Worm (Caenorhabditis elegans): ENCODE measurements around the gene str-185.
A peak's percentile ranks its signal among the peaks of the same experiment; 100 is the strongest.

Gene str-185

ce11 chrIV:4469055-4469454 is 39.3 kb upstream of the str-185 start:
- TF ChIP-seq nhr-25 (tag; optimal IDR thresholded peaks at IDR 0.05) (no peak), R02D3.7 (tag; optimal IDR thresholded peaks at IDR 0.05) (no peak)

ce11 chrIV:4468046-4468727 is 38.4 kb upstream of the str-185 start:
- TF ChIP-seq ama-1 (optimal IDR thresholded peaks at IDR 0.05) (peak; percentile 98), nhr-43 (tag; optimal IDR thresholded peaks at IDR 0.05; ENCODE audit: poor library complexity, severe bottlenecking) (peak; percentile 65), tbx-2 (tag; optimal IDR thresholded peaks at IDR 0.05) (peak; percentile 46), fos-1 (tag; optimal IDR thresholded peaks at IDR 0.05) (no peak), lsy-12 (tag; optimal IDR thresholded peaks at IDR 0.05) (peak; percentile 46), hmg-11 (tag; optimal IDR thresholded peaks at IDR 0.05) (peak; percentile 9), elt-2 (tag; optimal IDR thresholded peaks at IDR 0.05) (peak; percentile 40), ztf-4 (tag; optimal IDR thresholded peaks at IDR 0.05) (peak; percentile 69), unc-62 (GFP tag; optimal IDR thresholded peaks at IDR 0.05) (no peak), elt-1 (tag; optimal IDR thresholded peaks at IDR 0.05) (no peak), pha-4 (tag; optimal IDR thresholded peaks at IDR 0.05) (peak; percentile 46), nhr-23 (tag; optimal IDR thresholded peaks at IDR 0.05) (peak; percentile 14), jun-1 (tag; optimal IDR thresholded peaks at IDR 0.05) (peak; percentile 17)

- no peak for TF ChIP-seq ceh-9 (tag; optimal IDR thresholded peaks at IDR 0.05)
- no peak for TF ChIP-seq lsy-12 (tag; optimal IDR thresholded peaks at IDR 0.05)
- no peak for TF ChIP-seq nhr-67 (tag; optimal IDR thresholded peaks at IDR 0.05)
- no peak for TF ChIP-seq elt-3 (tag; optimal IDR thresholded peaks at IDR 0.05)
- no peak for TF ChIP-seq hmg-11 (tag; optimal IDR thresholded peaks at IDR 0.05)
- no peak for TF ChIP-seq ceh-82 (tag; optimal IDR thresholded peaks at IDR 0.05)
- TF ChIP-seq nhr-12 (tag; optimal IDR thresholded peaks at IDR 0.05), result no peak
- TF ChIP-seq eor-1 (tag; optimal IDR thresholded peaks at IDR 0.05), result no peak
- no peak for TF ChIP-seq lin-39 (tag; optimal IDR thresholded peaks at IDR 0.05)
- no peak for TF ChIP-seq egl-27 (tag; optimal IDR thresholded peaks at IDR 0.05)
- no peak for TF ChIP-seq tbx-2 (tag; optimal IDR thresholded peaks at IDR 0.05)
- TF ChIP-seq sea-2 (GFP tag; optimal IDR thresholded peaks at IDR 0.05), result no peak
- no peak for TF ChIP-seq nhr-76 (tag; optimal IDR thresholded peaks at IDR 0.05)
- TF ChIP-seq nhr-43 (tag; optimal IDR thresholded peaks at IDR 0.05; ENCODE audit: poor library complexity, severe bottlenecking), result no peak
Measured at ce11 chrIV:4465184-4465583, 35.4 kb upstream of the str-185 start, which contains the start of gene M01H9.5. Gene M01H9.5, plus strand, starts transcription at chrIV:4465484.

- TF ChIP-seq nfya-1 (tag; optimal IDR thresholded peaks at IDR 0.05; ENCODE audit: insufficient read depth) (no peak), ceh-9 (tag; optimal IDR thresholded peaks at IDR 0.05) (no peak), aly-2 (tag; optimal IDR thresholded peaks at IDR 0.05) (no peak), pha-4 (tag; optimal IDR thresholded peaks at IDR 0.05) (no peak), ztf-4 (tag; optimal IDR thresholded peaks at IDR 0.05) (no peak), nhr-28 (tag; optimal IDR thresholded peaks at IDR 0.05) (no peak), elt-1 (tag; optimal IDR thresholded peaks at IDR 0.05) (no peak), lin-15B (tag; optimal IDR thresholded peaks at IDR 0.05) (no peak), daf-12 (tag; optimal IDR thresholded peaks at IDR 0.05) (no peak), lsy-12 (tag; optimal IDR thresholded peaks at IDR 0.05) (no peak), nhr-11 (tag; optimal IDR thresholded peaks at IDR 0.05) (no peak), nhr-76 (tag; optimal IDR thresholded peaks at IDR 0.05) (no peak), nhr-12 (tag; optimal IDR thresholded peaks at IDR 0.05) (no peak), snpc-4 (tag; optimal IDR thresholded peaks at IDR 0.05) (no peak)
Measured at ce11 chrIV:4463132-4463531, 33.3 kb upstream of the str-185 start, which contains the start of gene M01H9.2. Gene M01H9.2, minus strand, starts transcription at chrIV:4463232.

- TF ChIP-seq eor-1 (tag; optimal IDR thresholded peaks at IDR 0.05), result no peak
- TF ChIP-seq unc-62 (GFP tag; optimal IDR thresholded peaks at IDR 0.05), result no peak
- TF ChIP-seq aly-2 (tag; optimal IDR thresholded peaks at IDR 0.05), result no peak
- TF ChIP-seq fos-1 (tag; optimal IDR thresholded peaks at IDR 0.05), result no peak
- no peak for TF ChIP-seq elt-2 (tag; optimal IDR thresholded peaks at IDR 0.05)
- no peak for TF ChIP-seq elt-3 (tag; optimal IDR thresholded peaks at IDR 0.05)
- no peak for TF ChIP-seq fkh-2 (tag; optimal IDR thresholded peaks at IDR 0.05)
- TF ChIP-seq sea-2 (GFP tag; optimal IDR thresholded peaks at IDR 0.05), result no peak
- no peak for TF ChIP-seq skn-1 (tag; optimal IDR thresholded peaks at IDR 0.05)
- no peak for TF ChIP-seq fkh-10 (GFP tag; optimal IDR thresholded peaks at IDR 0.05)
- no peak for TF ChIP-seq nhr-12 (tag; optimal IDR thresholded peaks at IDR 0.05)
- no peak for TF ChIP-seq nhr-11 (tag; optimal IDR thresholded peaks at IDR 0.05)
- TF ChIP-seq lsy-12 (tag; optimal IDR thresholded peaks at IDR 0.05), result no peak
- no peak for TF ChIP-seq tbx-2 (tag; optimal IDR thresholded peaks at IDR 0.05)
- TF ChIP-seq elt-1 (tag; optimal IDR thresholded peaks at IDR 0.05), result no peak
- no peak for TF ChIP-seq ZK546.5 (tag; optimal IDR thresholded peaks at IDR 0.05)
- TF ChIP-seq zag-1 (tag; optimal IDR thresholded peaks at IDR 0.05), result no peak
- no peak for TF ChIP-seq ceh-16 (tag; optimal IDR thresholded peaks at IDR 0.05)
- TF ChIP-seq ama-1 (optimal IDR thresholded peaks at IDR 0.05), result no peak
- TF ChIP-seq ceh-82 (tag; optimal IDR thresholded peaks at IDR 0.05), result no peak
Measured at ce11 chrIV:4459342-4459741, 29.5 kb upstream of the str-185 start.

Data from whole organism, L3 larva.